Worm (Caenorhabditis elegans) whole organism, young adult: ENCODE measurements around the gene smrc-1.

Experiments
- B0261.1 ChIP-seq: sonication (generic microtip); optimal IDR thresholded peaks from 2 replicates; lab custom pipeline; 2016; ENCODE audit warnings: mild to moderate bottlenecking, missing genetic modification characterization, moderate library complexity, missing compliant biosample characterization
- F10E7.11 ChIP-seq: sonication (generic microtip); optimal IDR thresholded peaks from 2 replicates; lab custom pipeline; 2017; ENCODE audit warnings: mild to moderate bottlenecking, missing genetic modification characterization, moderate library complexity, missing compliant biosample characterization
- F23B12.7 ChIP-seq: sonication (generic microtip); optimal IDR thresholded peaks from 2 replicates; lab custom pipeline; 2017; ENCODE audit warnings: missing genetic modification characterization, mild to moderate bottlenecking, missing compliant biosample characterization, antibody characterized with exemption, moderate library complexity; ENCODE audit not compliant: insufficient read depth
- F39B2.1 ChIP-seq: fragments of 200-800 bp; sonication (Bioruptor generic); IDR thresholded peaks from 2 replicates; pipeline ENCODE4 v1.3.6; 2022; ENCODE audit warnings: missing genetic modification reagents, missing genetic modification characterization, missing compliant biosample characterization
- F49E8.2 ChIP-seq: sonication (generic microtip); optimal IDR thresholded peaks from 3 replicates; lab custom pipeline; 2017; ENCODE audit warnings: missing genetic modification characterization, mild to moderate bottlenecking, missing compliant biosample characterization, antibody characterized with exemption, moderate library complexity; ENCODE audit not compliant: insufficient read depth
- F57A8.1 ChIP-seq: fragments of 200-800 bp; sonication (Bioruptor generic); optimal IDR thresholded peaks from 2 replicates; lab custom pipeline; 2018; ENCODE audit warnings: mild to moderate bottlenecking, missing genetic modification characterization, moderate library complexity, missing compliant biosample characterization
- K11D2.4 ChIP-seq: fragments of 200-800 bp; sonication (Bioruptor generic); IDR thresholded peaks from 2 replicates; pipeline ENCODE4 v1.3.6; 2022; ENCODE audit warnings: missing genetic modification reagents, missing genetic modification characterization, missing compliant biosample characterization
- T26A5.8 ChIP-seq: sonication (generic microtip); optimal IDR thresholded peaks from 2 replicates; lab custom pipeline; 2016; ENCODE audit warnings: missing genetic modification characterization, missing compliant biosample characterization
- Y67H2A.10 ChIP-seq: fragments of 200-800 bp; sonication (Bioruptor generic); conservative IDR thresholded peaks from 2 replicates; pipeline ENCODE4 v1.3.6; 2022; ENCODE audit warnings: missing genetic modification reagents, missing genetic modification characterization, missing compliant biosample characterization
- aptf-2 ChIP-seq: fragments of 200-800 bp; sonication (Bioruptor generic); conservative IDR thresholded peaks from 2 replicates; pipeline ENCODE4 v1.3.6; 2022; ENCODE audit warnings: missing genetic modification reagents, missing genetic modification characterization, missing compliant biosample characterization
- cebp-1 ChIP-seq, 2 experiments: fragments of 200-800 bp in 1 of 2; sonication (Bioruptor generic) in 1 of 2; sonication (generic microtip) in 1 of 2; IDR thresholded peaks in 1 of 2; optimal IDR thresholded peaks in 1 of 2; 2 replicates each; pipeline versions ENCODE4 v1.3.6 to Lab custom; 2017 to 2022; ENCODE audit warnings: missing compliant biosample characterization in 2 of 2, missing genetic modification characterization in 2 of 2, mild to moderate bottlenecking in 1 of 2, missing genetic modification reagents in 1 of 2, moderate library complexity in 1 of 2
- ceh-100 ChIP-seq: fragments of 200-800 bp; sonication (Bioruptor generic); IDR thresholded peaks from 2 replicates; pipeline ENCODE4 v1.3.6; 2022; ENCODE audit warnings: missing genetic modification reagents, missing genetic modification characterization, missing compliant biosample characterization
- ceh-79 ChIP-seq: sonication (generic microtip); optimal IDR thresholded peaks from 2 replicates; lab custom pipeline; 2017; ENCODE audit warnings: mild to moderate bottlenecking, missing genetic modification characterization, missing compliant biosample characterization
- dpff-1 ChIP-seq: sonication (generic microtip); optimal IDR thresholded peaks from 2 replicates; lab custom pipeline; 2017; ENCODE audit warnings: mild to moderate bottlenecking, missing genetic modification characterization, missing compliant biosample characterization
- efl-1 ChIP-seq: fragments of 150-350 bp; optimal IDR thresholded peaks from 2 replicates; lab custom pipeline; 2014; ENCODE audit warnings: missing biosample characterization, missing genetic modification reagents, missing genetic modification characterization
- him-1 ChIP-seq: sonication (generic microtip); optimal IDR thresholded peaks from 2 replicates; lab custom pipeline; 2016; ENCODE audit warnings: missing genotype, missing genetic modification reagents, missing genetic modification characterization, missing compliant biosample characterization
- hmg-1.2 ChIP-seq: fragments of 200-800 bp; sonication (Bioruptor generic); IDR thresholded peaks from 2 replicates; pipeline ENCODE4 v1.3.6; 2022; ENCODE audit warnings: missing genetic modification reagents, missing genetic modification characterization, missing compliant biosample characterization
- hsf-1 ChIP-seq: fragments of 200-800 bp; sonication (Bioruptor generic); IDR thresholded peaks from 2 replicates; pipeline ENCODE4 v1.3.6; 2022; ENCODE audit warnings: missing genetic modification reagents, missing genetic modification characterization, missing compliant biosample characterization
- let-526 ChIP-seq: fragments of 200-800 bp; sonication (Bioruptor generic); IDR thresholded peaks from 2 replicates; pipeline ENCODE4 v1.3.6; 2022; ENCODE audit warnings: missing genetic modification reagents, missing genetic modification characterization, missing compliant biosample characterization
- lin-26 ChIP-seq: fragments of 200-800 bp; sonication (Bioruptor generic); IDR thresholded peaks from 2 replicates; pipeline ENCODE4 v1.3.6; 2022; ENCODE audit warnings: missing genetic modification reagents, missing genetic modification characterization, missing compliant biosample characterization
- lin-35 ChIP-seq, 3 experiments: fragments of 150-350 bp in 2 of 3; sonication (generic microtip) in 1 of 3; optimal IDR thresholded peaks; 2 replicates each; lab custom pipeline; 2014 to 2018; ENCODE audit warnings: missing biosample characterization in 3 of 3, missing genetic modification characterization in 3 of 3, missing genetic modification reagents in 3 of 3
- lin-40 ChIP-seq: sonication (generic microtip); optimal IDR thresholded peaks from 2 replicates; lab custom pipeline; 2016; ENCODE audit warnings: missing genetic modification characterization, mild to moderate bottlenecking, missing compliant biosample characterization, missing genotype, missing genetic modification reagents
- madf-10 ChIP-seq: sonication (generic microtip); optimal IDR thresholded peaks from 2 replicates; lab custom pipeline; 2016; ENCODE audit warnings: mild to moderate bottlenecking, missing genetic modification characterization, missing compliant biosample characterization
- madf-3 ChIP-seq: fragments of 200-800 bp; sonication (Bioruptor generic); IDR thresholded peaks from 2 replicates; pipeline ENCODE4 v1.3.6; 2022; ENCODE audit warnings: missing genetic modification reagents, missing genetic modification characterization, missing compliant biosample characterization
- mel-28 ChIP-seq: sonication (generic microtip); optimal IDR thresholded peaks from 2 replicates; lab custom pipeline; 2016; ENCODE audit warnings: borderline replicate concordance, mild to moderate bottlenecking, missing genetic modification characterization, missing compliant biosample characterization
- mes-4 ChIP-seq: sonication (generic microtip); optimal IDR thresholded peaks from 2 replicates; lab custom pipeline; 2016; ENCODE audit warnings: missing genotype, missing genetic modification characterization, missing compliant biosample characterization
- mxl-1 ChIP-seq: sonication (generic microtip); optimal IDR thresholded peaks from 2 replicates; lab custom pipeline; 2016; ENCODE audit warnings: missing genetic modification characterization, missing compliant biosample characterization
- nfya-1 ChIP-seq: sonication (generic microtip); optimal IDR thresholded peaks from 2 replicates; lab custom pipeline; 2017; ENCODE audit warnings: antibody characterized with exemption, missing compliant biosample characterization, missing genetic modification characterization, borderline replicate concordance; ENCODE audit not compliant: insufficient read depth
- nhr-80 ChIP-seq: sonication (generic microtip); optimal IDR thresholded peaks from 2 replicates; lab custom pipeline; 2016; ENCODE audit warnings: missing genetic modification characterization, missing compliant biosample characterization
- nhr-90 ChIP-seq: sonication (generic microtip); optimal IDR thresholded peaks from 2 replicates; lab custom pipeline; 2016; ENCODE audit warnings: missing genotype, mild to moderate bottlenecking, missing genetic modification characterization, missing compliant biosample characterization
- pbrm-1 ChIP-seq: fragments of 200-800 bp; sonication (Bioruptor generic); IDR thresholded peaks from 2 replicates; pipeline ENCODE4 v1.3.6; 2022; ENCODE audit warnings: missing genetic modification reagents, missing genetic modification characterization, missing compliant biosample characterization
- pha-4 ChIP-seq: fragments of 150-350 bp; sonication (generic microtip); optimal IDR thresholded peaks from 2 replicates; lab custom pipeline; 2014; ENCODE audit warnings: missing biosample characterization, missing genetic modification reagents, missing genetic modification characterization
- rec-8 ChIP-seq, 2 experiments: sonication (generic microtip); optimal IDR thresholded peaks; 2 replicates each; lab custom pipeline; 2016; ENCODE audit warnings: mild to moderate bottlenecking in 2 of 2, missing genetic modification characterization in 2 of 2, missing genetic modification reagents in 2 of 2, missing genotype in 2 of 2, missing biosample characterization in 1 of 2, missing compliant biosample characterization in 1 of 2, moderate library complexity in 1 of 2
- rpc-1 ChIP-seq, 2 experiments: fragments of 150-350 bp in 1 of 2; sonication (generic microtip) in 1 of 2; optimal IDR thresholded peaks; 2 replicates each; lab custom pipeline; 2014 to 2018; ENCODE audit warnings: missing biosample characterization in 1 of 2, missing genetic modification characterization in 1 of 2, missing genetic modification reagents in 1 of 2, missing genotype in 1 of 2
- somi-1 ChIP-seq: fragments of 200-800 bp; sonication (Bioruptor generic); optimal IDR thresholded peaks from 2 replicates; lab custom pipeline; 2018; ENCODE audit warnings: mild to moderate bottlenecking, missing genetic modification characterization, missing compliant biosample characterization
- sptf-2 ChIP-seq: fragments of 200-800 bp; sonication (Bioruptor generic); optimal IDR thresholded peaks from 2 replicates; lab custom pipeline; 2018; ENCODE audit warnings: mild to moderate bottlenecking, missing genetic modification characterization, missing compliant biosample characterization
- tlf-1 ChIP-seq: fragments of 200-800 bp; sonication (Bioruptor generic); optimal IDR thresholded peaks from 2 replicates; lab custom pipeline; 2018; ENCODE audit warnings: mild to moderate bottlenecking, missing genetic modification characterization, missing compliant biosample characterization
- xnd-1 ChIP-seq: sonication (generic microtip); optimal IDR thresholded peaks from 2 replicates; lab custom pipeline; 2016; ENCODE audit warnings: missing genotype, missing genetic modification reagents, missing genetic modification characterization, missing compliant biosample characterization
- ztf-26 ChIP-seq: sonication (generic microtip); optimal IDR thresholded peaks from 2 replicates; lab custom pipeline; 2017; ENCODE audit warnings: missing genetic modification characterization, missing compliant biosample characterization

smrc-1 gene

ce11 chrIII:6355359-6355758 lies 35.4 kb upstream of the smrc-1 start:
- no peak for TF ChIP-seq rpc-1 (optimal IDR thresholded peaks at IDR 0.05; lab: Kevin White, UChicago)
- no peak for TF ChIP-seq rpc-1 (tag; optimal IDR thresholded peaks at IDR 0.05; lab: Kevin White, UChicago)
- no peak for TF ChIP-seq somi-1 (GFP tag; lab: Kevin White, UChicago)
- no peak for TF ChIP-seq F39B2.1
- TF ChIP-seq F49E8.2 (tag; lab: Kevin White, UChicago) = no peak
- TF ChIP-seq madf-10 (tag; lab: Kevin White, UChicago) = no peak
- TF ChIP-seq aptf-2 (GFP tag; lab: Robert Waterston, UW) = no peak
- TF ChIP-seq nfya-1 (tag; lab: Kevin White, UChicago) = no peak
- TF ChIP-seq dpff-1 (tag; lab: Kevin White, UChicago) = no peak
- no peak for TF ChIP-seq tlf-1 (GFP tag; lab: Kevin White, UChicago)
- TF ChIP-seq K11D2.4 (GFP tag; lab: Robert Waterston, UW) = no peak

ce11 chrIII:6356007-6356406 lies 34.7 kb upstream of the smrc-1 start:
- TF ChIP-seq pha-4 (tag; lab: Kevin White, UChicago) = no peak
- TF ChIP-seq lin-26 = no peak
- TF ChIP-seq mel-28 = no peak
- no peak for TF ChIP-seq nhr-80 (tag; lab: Kevin White, UChicago)
- no peak for TF ChIP-seq T26A5.8
- TF ChIP-seq cebp-1 (GFP tag; IDR thresholded peaks at IDR 0.05; lab: Robert Waterston, UW) = 0 out of 2 replicates have a peak, but pooled peaks have one; percentile 19
- TF ChIP-seq cebp-1 (tag; optimal IDR thresholded peaks at IDR 0.05; lab: Kevin White, UChicago) = no peak
- no peak for TF ChIP-seq B0261.1 (tag; lab: Kevin White, UChicago)
- TF ChIP-seq hmg-1.2 (GFP tag; lab: Robert Waterston, UW) = no peak

ce11 chrIII:6356764-6357163 lies 34.0 kb upstream of the smrc-1 start:
- TF ChIP-seq nhr-80 (tag; lab: Kevin White, UChicago) = no peak
- no peak for TF ChIP-seq pha-4 (tag; lab: Kevin White, UChicago)
- no peak for TF ChIP-seq lin-40 (tag; lab: Kevin White, UChicago)
- TF ChIP-seq sptf-2 (GFP tag; lab: Kevin White, UChicago) = no peak
- TF ChIP-seq xnd-1 (tag; lab: Kevin White, UChicago) = no peak
- TF ChIP-seq rec-8 (tag; optimal IDR thresholded peaks at IDR 0.05; lab: Kevin White, UChicago) = no peak
- TF ChIP-seq lin-35 (GFP tag; optimal IDR thresholded peaks at IDR 0.05; lab: Kevin White, UChicago) = no peak
- no peak for TF ChIP-seq F10E7.11
- no peak for TF ChIP-seq Y67H2A.10 (GFP tag; lab: Robert Waterston, UW)
- TF ChIP-seq ztf-26 (tag; lab: Kevin White, UChicago) = no peak
- TF ChIP-seq pbrm-1 (GFP tag; lab: Robert Waterston, UW) = no peak
- TF ChIP-seq, all 124 proteins: peak for 0

ce11 chrIII:6358704-6359103 lies 32.0 kb upstream of the smrc-1 start:
- TF ChIP-seq efl-1 = no peak
- TF ChIP-seq, all 124 proteins: peak for 0

ce11 chrIII:6359171-6359854 lies 31.4 kb upstream of the smrc-1 start:
- TF ChIP-seq F57A8.1 (no peak), mxl-1 (tag; lab: Kevin White, UChicago) (no peak), madf-3 (GFP tag; lab: Robert Waterston, UW) (no peak), ztf-26 (tag; lab: Kevin White, UChicago) (no peak), F23B12.7 (no peak), pbrm-1 (GFP tag; lab: Robert Waterston, UW) (no peak), mes-4 (tag; lab: Kevin White, UChicago) (no peak), let-526 (GFP tag; lab: Robert Waterston, UW) (no peak), nhr-90 (tag; lab: Kevin White, UChicago) (no peak), hsf-1 (no peak), madf-10 (tag; lab: Kevin White, UChicago) (no peak), F10E7.11 (no peak), aptf-2 (GFP tag; lab: Robert Waterston, UW) (no peak), ceh-79 (tag; lab: Kevin White, UChicago) (no peak), ceh-100 (GFP tag; lab: Robert Waterston, UW) (no peak), him-1 (tag; lab: Kevin White, UChicago) (no peak)
